Fruit fly (Drosophila melanogaster) whole organism, prepupa: ENCODE measurements around the gene CG7857.

Experiments
- CG10631 ChIP-seq: fragments of 200-800 bp; sonication (Bioruptor generic); optimal IDR thresholded peaks from 2 replicates; lab custom pipeline; 2016; ENCODE audit warnings: missing biosample characterization, missing genetic modification characterization
- CG10669 ChIP-seq: fragments of 200-800 bp; sonication (Bioruptor generic); optimal IDR thresholded peaks from 3 replicates; lab custom pipeline; 2018; ENCODE audit warnings: missing biosample characterization, mild to moderate bottlenecking, missing genetic modification characterization, moderate library complexity
- CG11762 ChIP-seq: fragments of 200-800 bp; sonication (Bioruptor generic); optimal IDR thresholded peaks from 3 replicates; lab custom pipeline; 2016; ENCODE audit warnings: missing biosample characterization, missing genetic modification characterization; ENCODE audit not compliant: insufficient read depth
- CG15336 ChIP-seq: fragments of 200-800 bp; sonication (Bioruptor generic); IDR thresholded peaks from 2 replicates; pipeline ENCODE4 v1.3.6; 2022; ENCODE audit warnings: missing biosample characterization, missing genetic modification characterization
- CG1621 ChIP-seq: fragments of 200-800 bp; sonication (Bioruptor generic); optimal IDR thresholded peaks from 3 replicates; lab custom pipeline; 2018; ENCODE audit warnings: missing biosample characterization, mild to moderate bottlenecking, missing genetic modification characterization
- CG3032 ChIP-seq: fragments of 200-800 bp; optimal IDR thresholded peaks from 2 replicates; lab custom pipeline; 2019; ENCODE audit warnings: missing biosample characterization, mild to moderate bottlenecking, missing genetic modification characterization, moderate library complexity
- CG3919 ChIP-seq: fragments of 200-800 bp; sonication (Bioruptor generic); optimal IDR thresholded peaks from 3 replicates; lab custom pipeline; 2016; ENCODE audit warnings: missing biosample characterization, missing genetic modification characterization
- CG4318 ChIP-seq: fragments of 200-800 bp; sonication (Bioruptor generic); optimal IDR thresholded peaks from 3 replicates; lab custom pipeline; 2017; ENCODE audit warnings: missing biosample characterization, mild to moderate bottlenecking, missing genetic modification characterization
- CG6276 ChIP-seq: fragments of 200-800 bp; sonication (Bioruptor generic); optimal IDR thresholded peaks from 2 replicates; lab custom pipeline; 2017; ENCODE audit warnings: missing biosample characterization, mild to moderate bottlenecking, missing genetic modification characterization
- CG6808 ChIP-seq: fragments of 200-800 bp; sonication (Bioruptor generic); optimal IDR thresholded peaks from 3 replicates; lab custom pipeline; 2017; ENCODE audit warnings: missing biosample characterization, missing genetic modification characterization, mild to moderate bottlenecking, moderate library complexity, missing genetic modification reagents
- CG6854 ChIP-seq: fragments of 200-800 bp; sonication (Bioruptor generic); optimal IDR thresholded peaks from 2 replicates; lab custom pipeline; 2017; ENCODE audit warnings: missing biosample characterization, mild to moderate bottlenecking, missing genetic modification characterization
- CG7368 ChIP-seq: fragments of 200-800 bp; sonication (Bioruptor generic); optimal IDR thresholded peaks from 3 replicates; lab custom pipeline; 2016; ENCODE audit warnings: missing biosample characterization, missing genetic modification characterization
- CG9139 ChIP-seq: fragments of 200-800 bp; sonication (Bioruptor generic); optimal IDR thresholded peaks from 3 replicates; lab custom pipeline; 2017; ENCODE audit warnings: missing biosample characterization, mild to moderate bottlenecking, missing genetic modification characterization
- Eip78C ChIP-seq: fragments of 200-800 bp; sonication (Bioruptor generic); peaks from one replicate; lab custom pipeline; 2016; ENCODE audit warnings: missing biosample characterization, missing genetic modification characterization
- Eip93F ChIP-seq: fragments of 200-800 bp; sonication (Bioruptor generic); optimal IDR thresholded peaks from 2 replicates; lab custom pipeline; 2016; ENCODE audit warnings: missing biosample characterization, mild to moderate bottlenecking, missing genetic modification characterization
- Gug ChIP-seq: fragments of 200-800 bp; sonication (Bioruptor generic); IDR thresholded peaks from 2 replicates; pipeline ENCODE4 v1.3.6; 2022; ENCODE audit warnings: missing biosample characterization, missing genetic modification characterization
- Hr39 ChIP-seq: fragments of 200-800 bp; sonication (Bioruptor generic); optimal IDR thresholded peaks from 2 replicates; lab custom pipeline; 2016; ENCODE audit warnings: missing biosample characterization, missing genetic modification characterization
- Met ChIP-seq: fragments of 200-800 bp; sonication (Bioruptor generic); optimal IDR thresholded peaks from 3 replicates; lab custom pipeline; 2016; ENCODE audit warnings: missing biosample characterization, missing genetic modification characterization
- OdsH ChIP-seq: fragments of 200-800 bp; sonication (Bioruptor generic); optimal IDR thresholded peaks from 3 replicates; lab custom pipeline; 2016; ENCODE audit warnings: missing biosample characterization, missing genetic modification characterization
- Smox ChIP-seq: fragments of 200-800 bp; sonication (Bioruptor generic); optimal IDR thresholded peaks from 3 replicates; lab custom pipeline; 2016; ENCODE audit warnings: missing biosample characterization, missing genetic modification characterization
- Sox14 ChIP-seq: fragments of 200-800 bp; sonication (Bioruptor generic); optimal IDR thresholded peaks from 3 replicates; lab custom pipeline; 2016; ENCODE audit warnings: missing biosample characterization, missing genetic modification characterization
- Sox15 ChIP-seq: fragments of 200-800 bp; sonication (Bioruptor generic); optimal IDR thresholded peaks from 3 replicates; lab custom pipeline; 2016; ENCODE audit warnings: missing biosample characterization, missing genetic modification characterization
- achi ChIP-seq: fragments of 200-800 bp; sonication (Bioruptor generic); optimal IDR thresholded peaks from 3 replicates; lab custom pipeline; 2016; ENCODE audit warnings: missing biosample characterization, missing genetic modification characterization
- acj6 ChIP-seq: fragments of 200-800 bp; sonication (Bioruptor generic); optimal IDR thresholded peaks from 3 replicates; lab custom pipeline; 2016; ENCODE audit warnings: missing biosample characterization, missing genetic modification characterization
- dac ChIP-seq: fragments of 200-800 bp; sonication (Bioruptor generic); optimal IDR thresholded peaks from 2 replicates; lab custom pipeline; 2017; ENCODE audit warnings: missing biosample characterization, mild to moderate bottlenecking, missing genetic modification characterization
- eg ChIP-seq: fragments of 200-800 bp; sonication (Bioruptor generic); IDR thresholded peaks from 3 replicates; pipeline ENCODE4 v1.3.6; 2022; ENCODE audit warnings: missing biosample characterization, missing genetic modification characterization
- esn ChIP-seq: fragments of 200-800 bp; sonication (Bioruptor generic); optimal IDR thresholded peaks from 2 replicates; lab custom pipeline; 2016; ENCODE audit warnings: missing biosample characterization, mild to moderate bottlenecking, missing genetic modification characterization, moderate library complexity
- fd59A ChIP-seq: fragments of 200-800 bp; sonication (Bioruptor generic); optimal IDR thresholded peaks from 2 replicates; lab custom pipeline; 2017; ENCODE audit warnings: missing biosample characterization, mild to moderate bottlenecking, missing genetic modification characterization, missing genetic modification reagents
- fd85E ChIP-seq: fragments of 200-800 bp; sonication (Bioruptor generic); optimal IDR thresholded peaks from 3 replicates; lab custom pipeline; 2016; ENCODE audit warnings: missing biosample characterization, missing genetic modification characterization
- fkh ChIP-seq: fragments of 200-800 bp; sonication (Bioruptor generic); optimal IDR thresholded peaks from 3 replicates; lab custom pipeline; 2017; ENCODE audit warnings: missing biosample characterization, mild to moderate bottlenecking, missing genetic modification characterization, moderate library complexity
- net ChIP-seq: fragments of 200-800 bp; sonication (Bioruptor generic); optimal IDR thresholded peaks from 3 replicates; lab custom pipeline; 2016; ENCODE audit warnings: missing biosample characterization, missing genetic modification characterization
- salr ChIP-seq, 2 experiments: fragments of 200-800 bp; sonication (Bioruptor generic); optimal IDR thresholded peaks; 3 replicates each; lab custom pipeline; 2016 to 2018; ENCODE audit warnings: missing biosample characterization in 2 of 2, missing genetic modification characterization in 2 of 2, mild to moderate bottlenecking in 1 of 2
- spab ChIP-seq: fragments of 200-800 bp; sonication (Bioruptor generic); optimal IDR thresholded peaks from 2 replicates; lab custom pipeline; 2017; ENCODE audit warnings: missing biosample characterization, mild to moderate bottlenecking, missing genetic modification characterization, missing genetic modification reagents
- svp ChIP-seq: fragments of 200-800 bp; sonication (Bioruptor generic); peaks from one replicate; lab custom pipeline; 2016; ENCODE audit warnings: missing biosample characterization, missing genetic modification characterization
- topi ChIP-seq: fragments of 200-800 bp; sonication (Bioruptor generic); optimal IDR thresholded peaks from 3 replicates; lab custom pipeline; 2016; ENCODE audit warnings: missing biosample characterization, missing genetic modification characterization
- vri ChIP-seq: fragments of 200-800 bp; sonication (Bioruptor generic); optimal IDR thresholded peaks from 3 replicates; lab custom pipeline; 2016; ENCODE audit warnings: missing biosample characterization, mild to moderate bottlenecking, missing genetic modification characterization

Gene CG7857

dm6 chr3L:15523806-15524346 is 19.2 kb upstream of the CG7857 start, which contains the start of gene CG7945:
Gene CG7945, minus strand, starts transcription at chr3L:15524137.
- TF ChIP-seq CG11762 (GFP tag; lab: Kevin White, UChicago) (no peak), fd85E (GFP tag; lab: Kevin White, UChicago) (no peak), Sox14 (GFP tag; lab: Kevin White, UChicago) (no peak), CG1621 (tag; lab: Kevin White, UChicago) (no peak), fd59A (GFP tag; lab: Kevin White, UChicago) (no peak), Hr39 (no peak), fkh (GFP tag; lab: Kevin White, UChicago) (peak; percentile 3), Eip78C (no peak), vri (GFP tag; lab: Kevin White, UChicago) (peak; percentile 24), acj6 (GFP tag; lab: Kevin White, UChicago) (no peak), Eip93F (GFP tag; lab: Kevin White, UChicago) (peak; percentile 7), dac (GFP tag; lab: Kevin White, UChicago) (no peak)

dm6 chr3L:15520320-15520719 is 15.6 kb upstream of the CG7857 start, which contains the start of gene yellow-k:
Gene yellow-k, plus strand, starts transcription at chr3L:15520620.
- TF ChIP-seq Smox (GFP tag; lab: Kevin White, UChicago), result no peak
- no peak for TF ChIP-seq CG4318
- no peak for TF ChIP-seq fd85E (GFP tag; lab: Kevin White, UChicago)
- no peak for TF ChIP-seq CG6854
- no peak for TF ChIP-seq CG10669 (GFP tag; lab: Kevin White, UChicago)
- no peak for TF ChIP-seq topi (GFP tag; lab: Kevin White, UChicago)
- no peak for TF ChIP-seq Hr39
- TF ChIP-seq vri (GFP tag; lab: Kevin White, UChicago), result no peak
- no peak for TF ChIP-seq salr (GFP tag; optimal IDR thresholded peaks at IDR 0.05; lab: Kevin White, UChicago)
- TF ChIP-seq CG3919 (GFP tag; lab: Kevin White, UChicago), result no peak
- TF ChIP-seq esn (GFP tag; lab: Kevin White, UChicago), result no peak
- no peak for TF ChIP-seq spab (GFP tag; lab: Kevin White, UChicago)
- TF ChIP-seq fd59A (GFP tag; lab: Kevin White, UChicago), result no peak
- TF ChIP-seq Met, result no peak
- no peak for TF ChIP-seq Gug (GFP tag; lab: Robert Waterston, UW)
- TF ChIP-seq svp (GFP tag; lab: Kevin White, UChicago), result no peak
- TF ChIP-seq Sox15 (GFP tag; lab: Kevin White, UChicago), result no peak

dm6 chr3L:15519920-15520319 is 15.2 kb upstream of the CG7857 start:
- no peak for TF ChIP-seq CG3919 (GFP tag; lab: Kevin White, UChicago)

dm6 chr3L:15519492-15519891 is 14.8 kb upstream of the CG7857 start, which contains the start of gene mex1:
Gene mex1, minus strand, starts transcription at chr3L:15519592.
- TF ChIP-seq CG9139 (GFP tag; lab: Kevin White, UChicago) (no peak), CG3919 (GFP tag; lab: Kevin White, UChicago) (no peak), OdsH (GFP tag; lab: Kevin White, UChicago) (no peak), CG6808 (GFP tag; lab: Kevin White, UChicago) (no peak), CG11762 (GFP tag; lab: Kevin White, UChicago) (no peak), Sox14 (GFP tag; lab: Kevin White, UChicago) (no peak), acj6 (GFP tag; lab: Kevin White, UChicago) (no peak), fd85E (GFP tag; lab: Kevin White, UChicago) (no peak), CG10631 (no peak), CG3032 (no peak), achi (GFP tag; lab: Kevin White, UChicago) (no peak), net (no peak), CG6276 (GFP tag; lab: Kevin White, UChicago) (no peak), CG7368 (GFP tag; lab: Kevin White, UChicago) (no peak), eg (GFP tag; lab: Robert Waterston, UW) (no peak), CG15336 (GFP tag; lab: Robert Waterston, UW) (no peak), salr (GFP tag; optimal IDR thresholded peaks at IDR 0.05; lab: Kevin White, UChicago) (no peak), Gug (GFP tag; lab: Robert Waterston, UW) (no peak)
